Fruit fly (Drosophila melanogaster) whole organism, embryonic: Measurements from ENCODE around the gene CG5882.

Source experiments
- Asciz ChIP-seq: fragments of 200-800 bp; sonication (Bioruptor generic); optimal IDR thresholded peaks from 2 replicates; lab custom pipeline; 2017; ENCODE audit warnings: missing biosample characterization, mild to moderate bottlenecking, missing genetic modification characterization, missing genetic modification reagents
- BtbVII ChIP-seq: fragments of 200-800 bp; sonication (Bioruptor generic); optimal IDR thresholded peaks from 3 replicates; lab custom pipeline; 2017; ENCODE audit warnings: missing biosample characterization, mild to moderate bottlenecking, missing genetic modification characterization
- CG10209 ChIP-seq: fragments of 200-800 bp; sonication (Bioruptor generic); optimal IDR thresholded peaks from 3 replicates; lab custom pipeline; 2017; ENCODE audit warnings: missing biosample characterization, mild to moderate bottlenecking, missing genetic modification characterization, missing genetic modification reagents
- CG10462 ChIP-seq: fragments of 200-800 bp; sonication (Bioruptor generic); optimal IDR thresholded peaks from 2 replicates; lab custom pipeline; 2016; ENCODE audit warnings: missing biosample characterization, missing genetic modification characterization
- CG10654 ChIP-seq: fragments of 200-800 bp; sonication (Bioruptor generic); optimal IDR thresholded peaks from 2 replicates; lab custom pipeline; 2016; ENCODE audit warnings: missing biosample characterization, missing genetic modification characterization
- CG10979 ChIP-seq: fragments of 200-800 bp; sonication (Bioruptor generic); optimal IDR thresholded peaks from 2 replicates; lab custom pipeline; 2018; ENCODE audit warnings: missing biosample characterization, mild to moderate bottlenecking, missing genetic modification characterization, moderate library complexity
- CG11695 ChIP-seq: fragments of 200-800 bp; sonication (Bioruptor generic); IDR thresholded peaks from 3 replicates; pipeline ENCODE4 v1.3.6; 2022; ENCODE audit warnings: missing biosample characterization, missing genetic modification characterization
- CG12236 ChIP-seq: fragments of 200-800 bp; sonication (Bioruptor generic); optimal IDR thresholded peaks from 2 replicates; lab custom pipeline; 2016; ENCODE audit warnings: missing biosample characterization, missing genetic modification characterization
- CG12391 ChIP-seq: fragments of 200-800 bp; sonication (Bioruptor generic); optimal IDR thresholded peaks from 3 replicates; lab custom pipeline; 2018; ENCODE audit warnings: missing biosample characterization, mild to moderate bottlenecking, missing genetic modification characterization, moderate library complexity
- CG15514 ChIP-seq: fragments of 200-800 bp; sonication (Bioruptor generic); optimal IDR thresholded peaks from 3 replicates; lab custom pipeline; 2017; ENCODE audit warnings: missing biosample characterization, missing genetic modification characterization, mild to moderate bottlenecking, moderate library complexity, missing genetic modification reagents
- CG17802 ChIP-seq: fragments of 200-800 bp; sonication (Bioruptor generic); optimal IDR thresholded peaks from 2 replicates; lab custom pipeline; 2018; ENCODE audit warnings: missing biosample characterization, mild to moderate bottlenecking, missing genetic modification characterization, moderate library complexity
- CG2678 ChIP-seq: fragments of 200-800 bp; sonication (Bioruptor generic); optimal IDR thresholded peaks from 3 replicates; lab custom pipeline; 2019; ENCODE audit warnings: missing biosample characterization, mild to moderate bottlenecking, missing genetic modification characterization, moderate library complexity
- CG31441 ChIP-seq: fragments of 200-800 bp; sonication (Bioruptor generic); IDR thresholded peaks from 2 replicates; pipeline ENCODE4 v1.3.6; 2022; ENCODE audit warnings: missing biosample characterization, missing genetic modification characterization
- CG32532 ChIP-seq: fragments of 200-800 bp; sonication (Bioruptor generic); IDR thresholded peaks from 2 replicates; pipeline ENCODE4 v1.3.6; 2022; ENCODE audit warnings: missing biosample characterization, missing genetic modification characterization
- CG4328 ChIP-seq: fragments of 200-800 bp; sonication (Bioruptor generic); optimal IDR thresholded peaks from 3 replicates; lab custom pipeline; 2017; ENCODE audit warnings: missing biosample characterization, missing genetic modification reagents, missing genetic modification characterization
- CG7372 ChIP-seq: fragments of 200-800 bp; sonication (Bioruptor generic); IDR thresholded peaks from 2 replicates; pipeline ENCODE4 v1.3.6; 2022; ENCODE audit warnings: missing biosample characterization, missing genetic modification characterization
- CG7987 ChIP-seq: fragments of 200-800 bp; sonication (Bioruptor generic); optimal IDR thresholded peaks from 2 replicates; lab custom pipeline; 2018; ENCODE audit warnings: missing biosample characterization, mild to moderate bottlenecking, missing genetic modification characterization, moderate library complexity
- CG8089 ChIP-seq: fragments of 200-800 bp; sonication (Bioruptor generic); optimal IDR thresholded peaks from 3 replicates; lab custom pipeline; 2016; ENCODE audit warnings: missing biosample characterization, missing genetic modification characterization
- CG8290 ChIP-seq, 3 experiments: fragments of 200-800 bp; sonication (Bioruptor generic); optimal IDR thresholded peaks; 2 replicates each; lab custom pipeline; 2016 to 2019; ENCODE audit warnings: missing biosample characterization in 3 of 3, missing genetic modification characterization in 3 of 3, mild to moderate bottlenecking in 2 of 3, moderate library complexity in 1 of 3
- CG8478 ChIP-seq: fragments of >200 bp; optimal IDR thresholded peaks from 2 replicates; lab custom pipeline; 2018
- CG9876 ChIP-seq: fragments of 200-800 bp; sonication (Bioruptor generic); optimal IDR thresholded peaks from 2 replicates; lab custom pipeline; 2016; ENCODE audit warnings: missing biosample characterization, missing genetic modification characterization
- Dek ChIP-seq: fragments of 200-800 bp; sonication (Bioruptor generic); optimal IDR thresholded peaks from 3 replicates; lab custom pipeline; 2019; ENCODE audit warnings: missing biosample characterization, mild to moderate bottlenecking, missing genetic modification characterization, moderate library complexity
- Eip74EF ChIP-seq, 2 experiments: fragments of 200-800 bp in 1 of 2; fragments of >200 bp in 1 of 2; sonication (Bioruptor generic) in 1 of 2; optimal IDR thresholded peaks; 2 replicates each; lab custom pipeline; 2017 to 2019; ENCODE audit warnings: missing biosample characterization in 2 of 2, missing genetic modification characterization in 2 of 2, mild to moderate bottlenecking in 1 of 2, moderate library complexity in 1 of 2
- HLH4C ChIP-seq: fragments of 200-800 bp; sonication (Bioruptor generic); IDR thresholded peaks from 3 replicates; pipeline ENCODE4 v1.3.6; 2022; ENCODE audit warnings: missing biosample characterization, missing genetic modification characterization; ENCODE audit not compliant: partially characterized antibody
- Hmx ChIP-seq: fragments of 200-800 bp; sonication (Bioruptor generic); optimal IDR thresholded peaks from 2 replicates; lab custom pipeline; 2016; ENCODE audit warnings: missing biosample characterization, missing genetic modification characterization
- MESR4 ChIP-seq: fragments of 200-800 bp; sonication (Bioruptor generic); optimal IDR thresholded peaks from 2 replicates; lab custom pipeline; 2018; ENCODE audit warnings: missing biosample characterization, mild to moderate bottlenecking, missing genetic modification characterization, moderate library complexity
- Mes4 ChIP-seq: fragments of 200-800 bp; sonication (Bioruptor generic); optimal IDR thresholded peaks from 2 replicates; lab custom pipeline; 2016; ENCODE audit warnings: missing biosample characterization, missing genetic modification characterization
- NC2β ChIP-seq: fragments of 200-800 bp; sonication (Bioruptor generic); optimal IDR thresholded peaks from 2 replicates; lab custom pipeline; 2016; ENCODE audit warnings: missing biosample characterization, missing genetic modification characterization
- Oaz ChIP-seq: fragments of 200-800 bp; sonication (Bioruptor generic); IDR thresholded peaks from 2 replicates; pipeline ENCODE4 v1.3.6; 2022; ENCODE audit warnings: missing biosample characterization, missing genetic modification characterization
- Taf1 ChIP-seq: fragments of 200-800 bp; sonication (Bioruptor generic); IDR thresholded peaks from 2 replicates; pipeline ENCODE4 v1.3.6; 2022; ENCODE audit warnings: missing biosample characterization, missing genetic modification characterization
- Xrp1 ChIP-seq: fragments of 200-800 bp; sonication (Bioruptor generic); IDR thresholded peaks from 2 replicates; pipeline ENCODE4 v1.3.6; 2022; ENCODE audit warnings: missing biosample characterization, missing genetic modification characterization
- ara ChIP-seq: fragments of 200-800 bp; sonication (Bioruptor generic); IDR thresholded peaks from 2 replicates; pipeline ENCODE4 v1.3.6; 2022; ENCODE audit warnings: missing biosample characterization, missing genetic modification characterization
- az2 ChIP-seq: fragments of 200-800 bp; sonication (Bioruptor generic); optimal IDR thresholded peaks from 3 replicates; lab custom pipeline; 2016; ENCODE audit warnings: missing biosample characterization, missing genetic modification characterization
- bcd ChIP-seq: fragments of 200-800 bp; sonication (Bioruptor generic); optimal IDR thresholded peaks from 2 replicates; lab custom pipeline; 2017; ENCODE audit warnings: missing biosample characterization, mild to moderate bottlenecking, missing genetic modification characterization
- ci ChIP-seq: fragments of 200-800 bp; sonication (Bioruptor generic); IDR thresholded peaks from 3 replicates; pipeline ENCODE4 v1.3.6; 2022; ENCODE audit warnings: missing biosample characterization, missing genetic modification characterization
- crp ChIP-seq, 2 experiments: fragments of 200-800 bp; sonication (Bioruptor generic); optimal IDR thresholded peaks; 2 replicates in 1 of 2; 3 replicates in 1 of 2; lab custom pipeline; 2017; ENCODE audit warnings: missing biosample characterization in 2 of 2, missing genetic modification characterization in 2 of 2, mild to moderate bottlenecking in 1 of 2, moderate library complexity in 1 of 2
- eve ChIP-seq, 2 experiments: fragments of >200 bp; optimal IDR thresholded peaks; 2 replicates each; lab custom pipeline; 2017; ENCODE audit warnings: missing biosample characterization in 2 of 2, missing genetic modification characterization in 2 of 2
- fru ChIP-seq: fragments of >200 bp; optimal IDR thresholded peaks from 2 replicates; lab custom pipeline; 2017
- jing ChIP-seq: fragments of 200-800 bp; sonication (Bioruptor generic); optimal IDR thresholded peaks from 2 replicates; lab custom pipeline; 2018; ENCODE audit warnings: missing biosample characterization, mild to moderate bottlenecking, missing genetic modification characterization
- knrl ChIP-seq: fragments of 200-800 bp; sonication (Bioruptor generic); IDR thresholded peaks from 3 replicates; pipeline ENCODE4 v1.3.6; 2022; ENCODE audit warnings: missing biosample characterization, missing genetic modification characterization; ENCODE audit not compliant: partially characterized antibody
- maf-S ChIP-seq: fragments of 200-800 bp; sonication (Bioruptor generic); optimal IDR thresholded peaks from 2 replicates; lab custom pipeline; 2016; ENCODE audit warnings: missing biosample characterization, missing genetic modification characterization
- mirr ChIP-seq: fragments of 200-800 bp; sonication (Bioruptor generic); optimal IDR thresholded peaks from 3 replicates; lab custom pipeline; 2018; ENCODE audit warnings: missing biosample characterization, mild to moderate bottlenecking, missing genetic modification characterization
- nerfin-1 ChIP-seq: fragments of 200-800 bp; sonication (Bioruptor generic); optimal IDR thresholded peaks from 3 replicates; lab custom pipeline; 2019; ENCODE audit warnings: missing biosample characterization, mild to moderate bottlenecking, missing genetic modification characterization, moderate library complexity
- rib ChIP-seq: fragments of 200-800 bp; sonication (Bioruptor generic); IDR thresholded peaks from 2 replicates; pipeline ENCODE4 v1.3.6; 2022; ENCODE audit warnings: missing biosample characterization, missing genetic modification characterization
- ro ChIP-seq: fragments of 200-800 bp; sonication (Bioruptor generic); IDR thresholded peaks from 2 replicates; pipeline ENCODE4 v1.3.6; 2022; ENCODE audit warnings: missing biosample characterization, missing genetic modification characterization
- sima ChIP-seq: fragments of 200-800 bp; sonication (Bioruptor generic); optimal IDR thresholded peaks from 2 replicates; lab custom pipeline; 2016; ENCODE audit warnings: missing biosample characterization, missing genetic modification characterization
- tap ChIP-seq: fragments of 200-800 bp; optimal IDR thresholded peaks from 3 replicates; lab custom pipeline; 2019; ENCODE audit warnings: missing biosample characterization, mild to moderate bottlenecking, missing genetic modification characterization, moderate library complexity
- trh ChIP-seq: fragments of 200-800 bp; sonication (Bioruptor generic); optimal IDR thresholded peaks from 2 replicates; lab custom pipeline; 2016; ENCODE audit warnings: missing biosample characterization, missing genetic modification characterization
- tup ChIP-seq: fragments of 200-800 bp; sonication (Bioruptor generic); optimal IDR thresholded peaks from 2 replicates; lab custom pipeline; 2016; ENCODE audit warnings: missing biosample characterization, mild to moderate bottlenecking, missing genetic modification characterization, moderate library complexity
- unpg ChIP-seq: fragments of 200-800 bp; sonication (Bioruptor generic); optimal IDR thresholded peaks from 3 replicates; lab custom pipeline; 2018; ENCODE audit warnings: missing biosample characterization, mild to moderate bottlenecking, missing genetic modification characterization, moderate library complexity
- wek ChIP-seq: fragments of 200-800 bp; sonication (Bioruptor generic); optimal IDR thresholded peaks from 3 replicates; lab custom pipeline; 2018; ENCODE audit warnings: missing biosample characterization, mild to moderate bottlenecking, missing genetic modification characterization, moderate library complexity

CG5882 gene

dm6 chr3R:27137914-27138323, 19.5 kb downstream of the CG5882 start (continued):
- peak; percentile 11 for TF ChIP-seq CG10209 (GFP tag; lab: Kevin White, UChicago)
- TF ChIP-seq Dek = no peak
- TF ChIP-seq Hmx (GFP tag; lab: Kevin White, UChicago) = no peak
- no peak for TF ChIP-seq BtbVII (GFP tag; lab: Kevin White, UChicago)
- peak; percentile 53 for TF ChIP-seq CG10979 (tag; lab: Kevin White, UChicago)
- no peak for TF ChIP-seq HLH4C (GFP tag; lab: Robert Waterston, UW)
- no peak for TF ChIP-seq maf-S (GFP tag; lab: Kevin White, UChicago)
- TF ChIP-seq Taf1 (GFP tag; lab: Robert Waterston, UW) = no peak
- no peak for TF ChIP-seq CG8478
- TF ChIP-seq CG32532 = no peak
- TF ChIP-seq CG12236 (GFP tag; lab: Kevin White, UChicago) = peak; percentile 52
- no peak for TF ChIP-seq jing (GFP tag; lab: Kevin White, UChicago)
- no peak for TF ChIP-seq az2 (GFP tag; lab: Kevin White, UChicago)
- TF ChIP-seq unpg (GFP tag; lab: Kevin White, UChicago) = peak; percentile 28
- no peak for TF ChIP-seq NC2β
- TF ChIP-seq ara (GFP tag; lab: Robert Waterston, UW) = peak; percentile 54; the same call in 1 of the 2 replicates
- peak in 1 of 2 experiments; percentile 52 for TF ChIP-seq Eip74EF (GFP tag; optimal IDR thresholded peaks at IDR 0.05; lab: Kevin White, UChicago)
- peak; percentile 63 for TF ChIP-seq CG2678 (tag; lab: Kevin White, UChicago)
- peak; percentile 38 for TF ChIP-seq CG4328
- no peak for TF ChIP-seq Oaz (GFP tag; lab: Robert Waterston, UW)
- TF ChIP-seq CG8290 (GFP tag; optimal IDR thresholded peaks at IDR 0.05; lab: Kevin White, UChicago) = peak; percentile 26
- TF ChIP-seq CG8290 (tag; optimal IDR thresholded peaks at IDR 0.05; lab: Kevin White, UChicago) = peak; percentile 25 to 38
- TF ChIP-seq Xrp1 = peak; percentile 51
- peak; percentile 53 for TF ChIP-seq wek
- peak; percentile 8 for TF ChIP-seq CG10462 (GFP tag; lab: Kevin White, UChicago)
- TF ChIP-seq nerfin-1 (tag; lab: Kevin White, UChicago) = peak; percentile 56
- TF ChIP-seq CG12391 (tag; lab: Kevin White, UChicago) = peak; percentile 27
- TF ChIP-seq ro (GFP tag; lab: Robert Waterston, UW) = no peak
- no peak for TF ChIP-seq MESR4
- TF ChIP-seq crp (GFP tag; optimal IDR thresholded peaks at IDR 0.05; lab: Kevin White, UChicago) = no peak
- TF ChIP-seq CG31441 (GFP tag; lab: Robert Waterston, UW) = peak; percentile 41
- no peak for TF ChIP-seq knrl (GFP tag; lab: Robert Waterston, UW)
- no peak for TF ChIP-seq mirr (GFP tag; lab: Kevin White, UChicago)
- peak; percentile 67; the same call in 2 of the 3 replicates for TF ChIP-seq ci (GFP tag; lab: Robert Waterston, UW)
- TF ChIP-seq rib (GFP tag; lab: Robert Waterston, UW) = no peak
- TF ChIP-seq tup (GFP tag; lab: Kevin White, UChicago) = no peak
- peak; percentile 60 for TF ChIP-seq Mes4 (GFP tag; lab: Kevin White, UChicago)
- no peak for TF ChIP-seq tap (tag; lab: Kevin White, UChicago)
- peak; percentile 33 for TF ChIP-seq CG9876 (GFP tag; lab: Kevin White, UChicago)
- no peak for TF ChIP-seq CG15514 (GFP tag; lab: Kevin White, UChicago)
- no peak for TF ChIP-seq fru (lab: Kevin White, UChicago)
- peak; percentile 41 for TF ChIP-seq CG7372 (GFP tag; lab: Robert Waterston, UW)
- TF ChIP-seq CG10654 (GFP tag; lab: Kevin White, UChicago) = peak; percentile 42
- TF ChIP-seq trh (GFP tag; lab: Kevin White, UChicago) = peak; percentile 24
- no peak for TF ChIP-seq sima (GFP tag; lab: Kevin White, UChicago)
- peak; percentile 18 for TF ChIP-seq CG7987 (GFP tag; lab: Kevin White, UChicago)
- TF ChIP-seq CG11695 (GFP tag; lab: Robert Waterston, UW) = no peak
- TF ChIP-seq Asciz (GFP tag; lab: Kevin White, UChicago) = peak; percentile 81
- TF ChIP-seq eve (GFP tag; optimal IDR thresholded peaks at IDR 0.05; lab: Kevin White, UChicago) = peak in 1 of 2 experiments; percentile 58
- peak; percentile 30 for TF ChIP-seq CG8089
- peak; percentile 6 for TF ChIP-seq CG17802 (tag; lab: Kevin White, UChicago)
- no peak for TF ChIP-seq bcd (GFP tag; lab: Kevin White, UChicago)
